Fruit fly (Drosophila melanogaster) whole organism, embryonic: ENCODE results near the gene CG32452.

Experiments used
- Adf1 ChIP-seq: fragments of 200-800 bp; sonication (Bioruptor generic); IDR thresholded peaks from 2 replicates; pipeline ENCODE4 v1.3.6; 2022; ENCODE audit warnings: missing biosample characterization, missing genetic modification characterization
- CG10366 ChIP-seq: fragments of 200-800 bp; sonication (Bioruptor generic); IDR thresholded peaks from 2 replicates; pipeline ENCODE4 v1.3.6; 2022; ENCODE audit warnings: missing biosample characterization, missing genetic modification characterization
- CG10462 ChIP-seq: fragments of 200-800 bp; sonication (Bioruptor generic); optimal IDR thresholded peaks from 2 replicates; lab custom pipeline; 2016; ENCODE audit warnings: missing biosample characterization, missing genetic modification characterization
- CG11247 ChIP-seq: fragments of 200-800 bp; sonication (Bioruptor generic); IDR thresholded peaks from 2 replicates; pipeline ENCODE4 v1.3.6; 2022; ENCODE audit warnings: missing biosample characterization, missing genetic modification characterization
- CG11723 ChIP-seq: fragments of 200-800 bp; sonication (Bioruptor generic); optimal IDR thresholded peaks from 2 replicates; lab custom pipeline; 2017; ENCODE audit warnings: missing biosample characterization, mild to moderate bottlenecking, missing genetic modification characterization
- CG12104 ChIP-seq: fragments of 200-800 bp; sonication (Bioruptor generic); optimal IDR thresholded peaks from 3 replicates; lab custom pipeline; 2016; ENCODE audit warnings: missing biosample characterization, missing genetic modification characterization
- CG14014 ChIP-seq: fragments of 200-800 bp; sonication (Bioruptor generic); IDR thresholded peaks from 2 replicates; pipeline ENCODE4 v1.3.6; 2022; ENCODE audit warnings: missing biosample characterization, missing genetic modification characterization
- CG15269 ChIP-seq: fragments of 200-800 bp; sonication (Bioruptor generic); optimal IDR thresholded peaks from 2 replicates; lab custom pipeline; 2018; ENCODE audit warnings: missing biosample characterization, mild to moderate bottlenecking, missing genetic modification characterization, moderate library complexity
- CG17186 ChIP-seq: fragments of 200-800 bp; sonication (Bioruptor generic); optimal IDR thresholded peaks from 3 replicates; lab custom pipeline; 2017; ENCODE audit warnings: missing biosample characterization, missing genetic modification reagents, missing genetic modification characterization
- CG18599 ChIP-seq: fragments of 200-800 bp; sonication (Bioruptor generic); optimal IDR thresholded peaks from 3 replicates; lab custom pipeline; 2017; ENCODE audit warnings: missing biosample characterization, missing genetic modification characterization, mild to moderate bottlenecking, moderate library complexity, missing genetic modification reagents
- CG2129 ChIP-seq: fragments of 200-800 bp; sonication (Bioruptor generic); IDR thresholded peaks from 2 replicates; pipeline ENCODE4 v1.3.6; 2022; ENCODE audit warnings: missing biosample characterization, missing genetic modification characterization; ENCODE audit not compliant: partially characterized antibody
- CG2199 ChIP-seq: fragments of 200-800 bp; sonication (Bioruptor generic); IDR thresholded peaks from 3 replicates; pipeline ENCODE4 v1.3.6; 2022; ENCODE audit warnings: missing biosample characterization, missing genetic modification characterization
- CG2678 ChIP-seq: fragments of 200-800 bp; sonication (Bioruptor generic); optimal IDR thresholded peaks from 3 replicates; lab custom pipeline; 2019; ENCODE audit warnings: missing biosample characterization, mild to moderate bottlenecking, missing genetic modification characterization, moderate library complexity
- CG2875 ChIP-seq: fragments of 200-800 bp; sonication (Bioruptor generic); optimal IDR thresholded peaks from 2 replicates; lab custom pipeline; 2017; ENCODE audit warnings: missing biosample characterization, mild to moderate bottlenecking, missing genetic modification characterization, missing genetic modification reagents
- CG31388 ChIP-seq: fragments of 200-800 bp; sonication (Bioruptor generic); optimal IDR thresholded peaks from 2 replicates; lab custom pipeline; 2016; ENCODE audit warnings: missing biosample characterization, missing genetic modification characterization
- CG34376 ChIP-seq: fragments of 200-800 bp; sonication (Bioruptor generic); optimal IDR thresholded peaks from 2 replicates; lab custom pipeline; 2018; ENCODE audit warnings: missing biosample characterization, mild to moderate bottlenecking, missing genetic modification characterization
- CG3995 ChIP-seq: fragments of 200-800 bp; sonication (Bioruptor generic); optimal IDR thresholded peaks from 3 replicates; lab custom pipeline; 2016; ENCODE audit warnings: missing biosample characterization, missing genetic modification characterization
- CG4707 ChIP-seq: fragments of 200-800 bp; sonication (Bioruptor generic); optimal IDR thresholded peaks from 2 replicates; lab custom pipeline; 2018; ENCODE audit warnings: missing biosample characterization, mild to moderate bottlenecking, missing genetic modification characterization, moderate library complexity
- CG6689 ChIP-seq: fragments of 200-800 bp; sonication (Bioruptor generic); IDR thresholded peaks from 2 replicates; pipeline ENCODE4 v1.3.6; 2022; ENCODE audit warnings: missing biosample characterization, missing genetic modification characterization
- CG8478 ChIP-seq: fragments of >200 bp; optimal IDR thresholded peaks from 2 replicates; lab custom pipeline; 2018
- Elba2 ChIP-seq: fragments of 200-800 bp; sonication (Bioruptor generic); optimal IDR thresholded peaks from 3 replicates; lab custom pipeline; 2016; ENCODE audit warnings: missing biosample characterization, missing genetic modification characterization
- HLHmδ ChIP-seq: fragments of 200-800 bp; sonication (Bioruptor generic); optimal IDR thresholded peaks from 2 replicates; lab custom pipeline; 2018; ENCODE audit warnings: missing biosample characterization, mild to moderate bottlenecking, missing genetic modification characterization, moderate library complexity
- Hey ChIP-seq: fragments of 200-800 bp; sonication (Bioruptor generic); optimal IDR thresholded peaks from 3 replicates; lab custom pipeline; 2018; ENCODE audit warnings: missing biosample characterization, mild to moderate bottlenecking, missing genetic modification characterization
- HmgZ ChIP-seq: fragments of 200-800 bp; sonication (Bioruptor generic); optimal IDR thresholded peaks from 2 replicates; lab custom pipeline; 2018; ENCODE audit warnings: missing biosample characterization, mild to moderate bottlenecking, missing genetic modification characterization
- Hmr ChIP-seq: fragments of 200-800 bp; sonication (Bioruptor generic); optimal IDR thresholded peaks from 3 replicates; lab custom pipeline; 2017; ENCODE audit warnings: mild to moderate bottlenecking, missing biosample characterization, missing genetic modification reagents, missing genetic modification characterization
- Med ChIP-seq: fragments of 200-800 bp; sonication (Bioruptor generic); peaks from one replicate; lab custom pipeline; 2016; ENCODE audit warnings: missing biosample characterization, missing genetic modification characterization, mild to moderate bottlenecking, inconsistent platforms, moderate library complexity
- NK7.1 ChIP-seq: fragments of 200-800 bp; sonication (Bioruptor generic); optimal IDR thresholded peaks from 3 replicates; lab custom pipeline; 2016; ENCODE audit warnings: missing biosample characterization, missing genetic modification characterization
- Pdp1 ChIP-seq, 2 experiments: fragments of 200-800 bp; sonication (Bioruptor generic); optimal IDR thresholded peaks; 3 replicates each; lab custom pipeline; 2016; ENCODE audit warnings: missing biosample characterization in 2 of 2, missing genetic modification characterization in 2 of 2, mild to moderate bottlenecking in 1 of 2, moderate library complexity in 1 of 2
- Ssrp ChIP-seq: fragments of 200-800 bp; sonication (Bioruptor generic); optimal IDR thresholded peaks from 2 replicates; lab custom pipeline; 2018; ENCODE audit warnings: missing biosample characterization, mild to moderate bottlenecking, missing genetic modification characterization, moderate library complexity
- Taf1 ChIP-seq: fragments of 200-800 bp; sonication (Bioruptor generic); IDR thresholded peaks from 2 replicates; pipeline ENCODE4 v1.3.6; 2022; ENCODE audit warnings: missing biosample characterization, missing genetic modification characterization
- bab2 ChIP-seq: fragments of 200-800 bp; sonication (Bioruptor generic); optimal IDR thresholded peaks from 2 replicates; lab custom pipeline; 2016; ENCODE audit warnings: missing biosample characterization, missing genetic modification characterization
- br ChIP-seq: fragments of >200 bp; optimal IDR thresholded peaks from 2 replicates; lab custom pipeline; 2017
- eve ChIP-seq, 2 experiments: fragments of >200 bp; optimal IDR thresholded peaks; 2 replicates each; lab custom pipeline; 2017; ENCODE audit warnings: missing biosample characterization in 2 of 2, missing genetic modification characterization in 2 of 2
- ftz-f1 ChIP-seq: fragments of 200-800 bp; sonication (Bioruptor generic); optimal IDR thresholded peaks from 2 replicates; lab custom pipeline; 2016; ENCODE audit warnings: missing biosample characterization, missing genetic modification characterization
- grn ChIP-seq: fragments of 200-800 bp; sonication (Bioruptor generic); optimal IDR thresholded peaks from 3 replicates; lab custom pipeline; 2017; ENCODE audit warnings: missing biosample characterization, missing genetic modification characterization
- hb ChIP-seq: fragments of 200-800 bp; sonication (Bioruptor generic); IDR thresholded peaks from 3 replicates; pipeline ENCODE4 v1.3.6; 2022; ENCODE audit warnings: missing biosample characterization, missing genetic modification characterization; ENCODE audit not compliant: partially characterized antibody
- inv ChIP-seq: fragments of 200-800 bp; sonication (Bioruptor generic); IDR thresholded peaks from 2 replicates; pipeline ENCODE4 v1.3.6; 2022; ENCODE audit warnings: missing biosample characterization, missing genetic modification characterization; ENCODE audit not compliant: partially characterized antibody
- p53 ChIP-seq: fragments of 200-800 bp; sonication (Bioruptor generic); optimal IDR thresholded peaks from 2 replicates; lab custom pipeline; 2016; ENCODE audit warnings: missing biosample characterization, missing genetic modification characterization
- pnt ChIP-seq: fragments of 200-800 bp; sonication (Bioruptor generic); optimal IDR thresholded peaks from 3 replicates; lab custom pipeline; 2016; ENCODE audit warnings: missing biosample characterization, missing genetic modification characterization
- prd ChIP-seq, 3 experiments: fragments of >200 bp in 2 of 3; fragments of 200-800 bp in 1 of 3; sonication (Bioruptor generic) in 1 of 3; optimal IDR thresholded peaks in 2 of 3; IDR thresholded peaks in 1 of 3; 2 replicates in 2 of 3; 3 replicates in 1 of 3; pipeline versions ENCODE4 v1.3.6 to Lab custom; 2017 to 2022; ENCODE audit warnings: missing biosample characterization in 1 of 3, missing genetic modification characterization in 1 of 3
- pzg ChIP-seq: fragments of 200-800 bp; sonication (Bioruptor generic); optimal IDR thresholded peaks from 3 replicates; lab custom pipeline; 2018; ENCODE audit warnings: missing biosample characterization, mild to moderate bottlenecking, missing genetic modification characterization, moderate library complexity
- ro ChIP-seq: fragments of 200-800 bp; sonication (Bioruptor generic); IDR thresholded peaks from 2 replicates; pipeline ENCODE4 v1.3.6; 2022; ENCODE audit warnings: missing biosample characterization, missing genetic modification characterization
- sens-2 ChIP-seq: fragments of 200-800 bp; sonication (Bioruptor generic); IDR thresholded peaks from 2 replicates; pipeline ENCODE4 v1.3.6; 2022; ENCODE audit warnings: missing biosample characterization, missing genetic modification characterization
- sima ChIP-seq: fragments of 200-800 bp; sonication (Bioruptor generic); optimal IDR thresholded peaks from 2 replicates; lab custom pipeline; 2016; ENCODE audit warnings: missing biosample characterization, missing genetic modification characterization
- sr ChIP-seq: fragments of 200-800 bp; sonication (Bioruptor generic); IDR thresholded peaks from 3 replicates; pipeline ENCODE4 v1.3.6; 2022; ENCODE audit warnings: missing biosample characterization, missing genetic modification characterization
- sug ChIP-seq: fragments of 200-800 bp; optimal IDR thresholded peaks from 2 replicates; lab custom pipeline; 2019; ENCODE audit warnings: missing biosample characterization, mild to moderate bottlenecking, missing genetic modification characterization, moderate library complexity

CG32452 gene

dm6 chr3L:22737732-22738611 lies 20.4 kb downstream of the CG32452 start, which contains the start of gene CG11241 (continued):
- TF ChIP-seq prd (optimal IDR thresholded peaks at IDR 0.05; lab: Kevin White, UChicago) = no peak
- no peak for TF ChIP-seq prd (GFP tag; IDR thresholded peaks at IDR 0.05; lab: Robert Waterston, UW)
- TF ChIP-seq pzg (GFP tag; lab: Kevin White, UChicago) = no peak
- no peak for TF ChIP-seq sens-2 (GFP tag; lab: Robert Waterston, UW)
- no peak for TF ChIP-seq ro (GFP tag; lab: Robert Waterston, UW)
- TF ChIP-seq sug (tag; lab: Kevin White, UChicago) = peak; percentile 100
- TF ChIP-seq grn (GFP tag; lab: Kevin White, UChicago) = peak; percentile 45
- peak; percentile 15 for TF ChIP-seq HmgZ (tag; lab: Kevin White, UChicago)
- no peak for TF ChIP-seq CG12104 (GFP tag; lab: Kevin White, UChicago)
- TF ChIP-seq hb (GFP tag; lab: Robert Waterston, UW) = no peak
- TF ChIP-seq CG34376 = peak; percentile 24
- peak; percentile 72 for TF ChIP-seq Hey
- TF ChIP-seq ftz-f1 = peak; percentile 84
- no peak for TF ChIP-seq NK7.1
- no peak for TF ChIP-seq sr (GFP tag; lab: Robert Waterston, UW)
- 0 out of 3 replicates have a peak, but pooled peaks have one; percentile 41 for TF ChIP-seq CG2199 (GFP tag; lab: Robert Waterston, UW)
- peak; percentile 64 for TF ChIP-seq Med (GFP tag; lab: Kevin White, UChicago)
- TF ChIP-seq Elba2 (GFP tag; lab: Kevin White, UChicago) = peak; percentile 62
- no peak for TF ChIP-seq bab2
- no peak for TF ChIP-seq br (lab: Kevin White, UChicago)
- peak; percentile 12 for TF ChIP-seq CG18599 (GFP tag; lab: Kevin White, UChicago)
- no peak for TF ChIP-seq CG2129
- TF ChIP-seq, all 482 proteins: peak for 18

dm6 chr3L:22741389-22742120 lies 24.0 kb downstream of the CG32452 start, which contains the start of gene CG7369:
CG7369 (plus strand) TSS chr3L:22741793.
- TF ChIP-seq HLHmδ (peak; percentile 41), pnt (GFP tag; lab: Kevin White, UChicago) (peak; percentile 65), sima (GFP tag; lab: Kevin White, UChicago) (no peak), CG8478 (lab: Kevin White, UChicago) (no peak), CG14014 (GFP tag; lab: Robert Waterston, UW) (peak; percentile 74), CG17186 (GFP tag; lab: Kevin White, UChicago) (peak; percentile 76), CG34376 (peak; percentile 83), p53 (GFP tag; lab: Kevin White, UChicago) (peak; percentile 95), CG10366 (GFP tag; lab: Robert Waterston, UW) (peak; percentile 75), CG2875 (peak; percentile 69), CG2678 (tag; lab: Kevin White, UChicago) (peak; percentile 81), CG11723 (GFP tag; lab: Kevin White, UChicago) (peak; percentile 83), Adf1 (GFP tag; lab: Robert Waterston, UW) (peak; percentile 50), Taf1 (no peak), CG6689 (GFP tag; lab: Robert Waterston, UW) (peak; percentile 66), Ssrp (tag; lab: Kevin White, UChicago) (peak; percentile 73), Pdp1 (GFP tag; optimal IDR thresholded peaks at IDR 0.05; lab: Kevin White, UChicago) (peak; percentile 68 to 81), CG10462 (GFP tag; lab: Kevin White, UChicago) (peak; percentile 59), CG15269 (tag; lab: Kevin White, UChicago) (peak; percentile 79), CG11247 (GFP tag; lab: Robert Waterston, UW) (peak; percentile 59; the same call in 1 of the 2 replicates), inv (peak; percentile 73), prd (optimal IDR thresholded peaks at IDR 0.05; lab: Kevin White, UChicago) (no peak), prd (GFP tag; IDR thresholded peaks at IDR 0.05; lab: Robert Waterston, UW) (peak; percentile 87), sr (GFP tag; lab: Robert Waterston, UW) (peak; percentile 6), CG4707 (no peak), CG31388 (GFP tag; lab: Kevin White, UChicago) (peak; percentile 59), eve (GFP tag; optimal IDR thresholded peaks at IDR 0.05; lab: Kevin White, UChicago) (no peak), Hmr (peak; percentile 91), CG3995 (peak; percentile 74)
